Worm (Caenorhabditis elegans) whole organism, late embryonic: ENCODE data around the gene C44B7.11.

Experiments used
- C08G9.2 ChIP-seq: sonication (generic microtip); optimal IDR thresholded peaks from 2 replicates; lab custom pipeline; 2016; ENCODE audit warnings: mild to moderate bottlenecking, missing genetic modification characterization, moderate library complexity, missing compliant biosample characterization
- F13H6.1 ChIP-seq: sonication (generic microtip); optimal IDR thresholded peaks from 2 replicates; lab custom pipeline; 2016; ENCODE audit warnings: missing genetic modification characterization, missing compliant biosample characterization
- K02D7.2 ChIP-seq: sonication (generic microtip); optimal IDR thresholded peaks from 2 replicates; lab custom pipeline; 2017; ENCODE audit warnings: mild to moderate bottlenecking, missing genetic modification characterization, missing compliant biosample characterization
- K09A11.1 ChIP-seq: sonication (generic microtip); optimal IDR thresholded peaks from 2 replicates; lab custom pipeline; 2017; ENCODE audit warnings: antibody characterized with exemption, mild to moderate bottlenecking, missing genetic modification characterization, missing compliant biosample characterization; ENCODE audit not compliant: insufficient read depth
- Y22D7AL.16 ChIP-seq: sonication (generic microtip); optimal IDR thresholded peaks from 2 replicates; lab custom pipeline; 2016; ENCODE audit warnings: missing genetic modification characterization, missing compliant biosample characterization
- ahr-1 ChIP-seq: sonication (generic microtip); optimal IDR thresholded peaks from 2 replicates; lab custom pipeline; 2016; ENCODE audit warnings: missing genetic modification characterization, missing compliant biosample characterization
- ama-1 ChIP-seq: fragments of 150-350 bp; optimal IDR thresholded peaks from 2 replicates; lab custom pipeline; 2014
- ceh-18 ChIP-seq: sonication (generic microtip); optimal IDR thresholded peaks from 2 replicates; lab custom pipeline; 2016; ENCODE audit warnings: missing genetic modification characterization, missing compliant biosample characterization
- ceh-2 ChIP-seq: sonication (generic microtip); optimal IDR thresholded peaks from 2 replicates; lab custom pipeline; 2016; ENCODE audit warnings: missing genotype, missing genetic modification characterization, missing compliant biosample characterization
- ceh-22 ChIP-seq: sonication (generic microtip); optimal IDR thresholded peaks from 2 replicates; lab custom pipeline; 2017; ENCODE audit warnings: missing biosample characterization, missing genetic modification characterization
- ceh-30 ChIP-seq: fragments of 150-350 bp; optimal IDR thresholded peaks from 2 replicates; lab custom pipeline; 2014; ENCODE audit warnings: missing biosample characterization, missing genetic modification characterization
- ceh-31 ChIP-seq: sonication (generic microtip); optimal IDR thresholded peaks from 2 replicates; lab custom pipeline; 2016; ENCODE audit warnings: missing genetic modification characterization, missing compliant biosample characterization
- ceh-34 ChIP-seq: sonication (generic microtip); optimal IDR thresholded peaks from 2 replicates; lab custom pipeline; 2016; ENCODE audit warnings: mild to moderate bottlenecking, missing genetic modification characterization, missing compliant biosample characterization
- ceh-6 ChIP-seq: fragments of 200-800 bp; sonication (Bioruptor generic); optimal IDR thresholded peaks from 2 replicates; lab custom pipeline; 2018; ENCODE audit warnings: mild to moderate bottlenecking, missing genetic modification characterization, missing compliant biosample characterization
- ceh-9 ChIP-seq: sonication (generic microtip); optimal IDR thresholded peaks from 2 replicates; lab custom pipeline; 2016; ENCODE audit warnings: mild to moderate bottlenecking, missing genetic modification characterization, inconsistent platforms, missing compliant biosample characterization
- che-1 ChIP-seq: sonication (generic microtip); optimal IDR thresholded peaks from 2 replicates; lab custom pipeline; 2016; ENCODE audit warnings: mild to moderate bottlenecking, missing genetic modification characterization, missing compliant biosample characterization
- dmd-4 ChIP-seq: sonication (generic microtip); optimal IDR thresholded peaks from 2 replicates; lab custom pipeline; 2016; ENCODE audit warnings: borderline replicate concordance, missing genetic modification characterization, missing compliant biosample characterization
- dve-1 ChIP-seq: sonication (generic microtip); optimal IDR thresholded peaks from 2 replicates; lab custom pipeline; 2017; ENCODE audit warnings: antibody characterized with exemption, mild to moderate bottlenecking, missing genetic modification characterization, missing compliant biosample characterization
- elt-2 ChIP-seq: sonication (generic microtip); optimal IDR thresholded peaks from 2 replicates; lab custom pipeline; 2016; ENCODE audit warnings: missing genetic modification reagents, missing genetic modification characterization, missing compliant biosample characterization
- elt-4 ChIP-seq: sonication (generic microtip); optimal IDR thresholded peaks from 2 replicates; lab custom pipeline; 2016; ENCODE audit warnings: missing genetic modification characterization, missing compliant biosample characterization
- ets-4 ChIP-seq: sonication (generic microtip); optimal IDR thresholded peaks from 2 replicates; lab custom pipeline; 2016; ENCODE audit warnings: missing genetic modification characterization, missing compliant biosample characterization
- eyg-1 ChIP-seq: sonication (generic microtip); optimal IDR thresholded peaks from 2 replicates; lab custom pipeline; 2016; ENCODE audit warnings: missing genotype, missing genetic modification characterization, missing compliant biosample characterization
- fax-1 ChIP-seq: sonication (generic microtip); optimal IDR thresholded peaks from 2 replicates; lab custom pipeline; 2016; ENCODE audit warnings: missing genotype, missing genetic modification characterization, missing compliant biosample characterization
- fkh-6 ChIP-seq: sonication (generic microtip); optimal IDR thresholded peaks from 2 replicates; lab custom pipeline; 2016; ENCODE audit warnings: missing genetic modification characterization, missing compliant biosample characterization
- gmeb-2 ChIP-seq: sonication (generic microtip); optimal IDR thresholded peaks from 2 replicates; lab custom pipeline; 2016; ENCODE audit warnings: missing genetic modification characterization, inconsistent platforms, missing compliant biosample characterization
- hlh-6 ChIP-seq: sonication (generic microtip); optimal IDR thresholded peaks from 2 replicates; lab custom pipeline; 2016; ENCODE audit warnings: missing genotype, missing genetic modification characterization, missing compliant biosample characterization
- madf-2 ChIP-seq: sonication (generic microtip); optimal IDR thresholded peaks from 2 replicates; lab custom pipeline; 2017; ENCODE audit warnings: missing genetic modification characterization, missing compliant biosample characterization
- nhr-11 ChIP-seq: fragments of 150-350 bp; optimal IDR thresholded peaks from 2 replicates; lab custom pipeline; 2014; ENCODE audit warnings: missing biosample characterization, missing genetic modification characterization
- pag-3 ChIP-seq: sonication (generic microtip); optimal IDR thresholded peaks from 2 replicates; lab custom pipeline; 2016; ENCODE audit warnings: missing compliant biosample characterization, missing genetic modification characterization, borderline replicate concordance
- pha-2 ChIP-seq: sonication (generic microtip); optimal IDR thresholded peaks from 2 replicates; lab custom pipeline; 2017; ENCODE audit warnings: mild to moderate bottlenecking, missing genetic modification characterization, missing compliant biosample characterization
- pqm-1 ChIP-seq: sonication (generic microtip); optimal IDR thresholded peaks from 2 replicates; lab custom pipeline; 2016; ENCODE audit warnings: missing genetic modification characterization, missing compliant biosample characterization
- syd-9 ChIP-seq: sonication (generic microtip); optimal IDR thresholded peaks from 2 replicates; lab custom pipeline; 2016; ENCODE audit warnings: mild to moderate bottlenecking, missing genetic modification characterization, moderate library complexity, missing compliant biosample characterization
- tbx-2 ChIP-seq: sonication (generic microtip); optimal IDR thresholded peaks from 2 replicates; lab custom pipeline; 2016; ENCODE audit warnings: missing genetic modification characterization, missing compliant biosample characterization
- tbx-7 ChIP-seq: sonication (generic microtip); optimal IDR thresholded peaks from 2 replicates; lab custom pipeline; 2016; ENCODE audit warnings: missing genotype, missing genetic modification characterization, missing compliant biosample characterization
- ttx-3 ChIP-seq: sonication (generic microtip); optimal IDR thresholded peaks from 2 replicates; lab custom pipeline; 2016; ENCODE audit warnings: missing genetic modification reagents, missing genetic modification characterization, missing compliant biosample characterization
- unc-3 ChIP-seq, 2 experiments: fragments of 200-800 bp in 1 of 2; sonication (Bioruptor generic) in 1 of 2; sonication (generic microtip) in 1 of 2; conservative IDR thresholded peaks in 1 of 2; optimal IDR thresholded peaks in 1 of 2; 2 replicates each; pipeline versions ENCODE4 v1.3.6 to Lab custom; 2016 to 2022; ENCODE audit warnings: missing compliant biosample characterization in 2 of 2, missing genetic modification characterization in 2 of 2, missing genetic modification reagents in 1 of 2
- unc-42 ChIP-seq: sonication (generic microtip); optimal IDR thresholded peaks from 2 replicates; lab custom pipeline; 2016; ENCODE audit warnings: missing genotype, missing genetic modification characterization, missing compliant biosample characterization
- unc-86 ChIP-seq: sonication (generic microtip); optimal IDR thresholded peaks from 2 replicates; lab custom pipeline; 2016; ENCODE audit warnings: missing genetic modification characterization, missing compliant biosample characterization
- ztf-16 ChIP-seq: sonication (generic microtip); optimal IDR thresholded peaks from 2 replicates; lab custom pipeline; 2017; ENCODE audit warnings: missing genetic modification characterization, missing compliant biosample characterization

C44B7.11 gene

DNA sequence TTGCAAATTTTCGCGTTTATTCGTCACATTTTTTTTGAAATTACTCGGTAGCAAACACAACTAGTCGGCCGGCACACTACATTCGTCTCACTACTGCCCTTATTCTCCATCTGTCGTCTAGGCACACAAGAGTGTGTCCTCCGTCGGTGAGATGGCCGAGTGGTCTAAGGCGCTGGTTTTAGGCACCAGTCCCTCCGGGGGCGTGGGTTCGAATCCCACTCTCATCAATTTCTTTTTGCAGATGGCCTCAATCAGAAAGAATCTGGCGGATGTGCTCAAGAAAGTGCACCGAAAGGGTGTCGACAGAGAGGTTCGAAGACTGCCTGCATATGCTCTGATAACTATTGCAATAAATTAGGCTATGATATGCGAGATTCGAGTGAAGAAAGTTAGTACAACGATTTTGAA, 44.3 kb downstream of the C44B7.11 start (continued):
- TF ChIP-seq fkh-6 (tag; lab: Kevin White, UChicago) = peak; percentile 80
- TF ChIP-seq tbx-7 (tag; lab: Kevin White, UChicago) = peak; percentile 62
- peak; percentile 41 for TF ChIP-seq unc-42
- TF ChIP-seq fax-1 = peak; percentile 68
- peak; percentile 42 for TF ChIP-seq ceh-2 (tag; lab: Kevin White, UChicago)
- TF ChIP-seq ceh-31 (tag; lab: Kevin White, UChicago) = peak; percentile 73
- peak; percentile 66 for TF ChIP-seq C08G9.2
- no peak for TF ChIP-seq ceh-30 (tag; lab: Kevin White, UChicago)
- peak; percentile 83 for TF ChIP-seq tbx-2 (tag; lab: Kevin White, UChicago)
- peak; percentile 76 for TF ChIP-seq madf-2 (tag; lab: Kevin White, UChicago)
- TF ChIP-seq elt-4 (tag; lab: Kevin White, UChicago) = no peak
- TF ChIP-seq K09A11.1 (tag; lab: Kevin White, UChicago) = peak; percentile 50
- peak; percentile 72 for TF ChIP-seq ceh-18
- TF ChIP-seq eyg-1 (tag; lab: Kevin White, UChicago) = peak; percentile 77
- TF ChIP-seq ceh-22 (tag; lab: Kevin White, UChicago) = no peak
- peak; percentile 85 for TF ChIP-seq ttx-3 (tag; lab: Kevin White, UChicago)
- no peak for TF ChIP-seq pag-3 (tag; lab: Kevin White, UChicago)

ce11 chrII:6851938-6852337, 45.4 kb downstream of the C44B7.11 start, which contains the start of gene C04A2.15:
Gene C04A2.15 (plus strand): TSS chrII:6852236.
- no peak for TF ChIP-seq hlh-6
- no peak for TF ChIP-seq ceh-6
- no peak for TF ChIP-seq unc-86 (tag; lab: Kevin White, UChicago)
- no peak for TF ChIP-seq gmeb-2 (tag; lab: Kevin White, UChicago)
- TF ChIP-seq pha-2 (tag; lab: Kevin White, UChicago) = no peak
- no peak for TF ChIP-seq ceh-9 (tag; lab: Kevin White, UChicago)
- TF ChIP-seq ztf-16 (tag; lab: Kevin White, UChicago) = no peak
- no peak for TF ChIP-seq dve-1 (tag; lab: Kevin White, UChicago)
- TF ChIP-seq K02D7.2 (tag; lab: Kevin White, UChicago) = no peak
- no peak for TF ChIP-seq Y22D7AL.16 (tag; lab: Kevin White, UChicago)
- no peak for TF ChIP-seq dmd-4 (tag; lab: Kevin White, UChicago)
- no peak for TF ChIP-seq F13H6.1 (tag; lab: Kevin White, UChicago)
- TF ChIP-seq pqm-1 = no peak
- TF ChIP-seq tbx-2 (tag; lab: Kevin White, UChicago) = no peak
- TF ChIP-seq ets-4 (tag; lab: Kevin White, UChicago) = no peak

- TF ChIP-seq ceh-34 (no peak), ceh-2 (tag; lab: Kevin White, UChicago) (no peak), nhr-11 (tag; lab: Kevin White, UChicago) (no peak), ceh-6 (no peak), ceh-9 (tag; lab: Kevin White, UChicago) (no peak), pha-2 (tag; lab: Kevin White, UChicago) (no peak), che-1 (tag; lab: Kevin White, UChicago) (no peak), ceh-22 (tag; lab: Kevin White, UChicago) (no peak), ama-1 (lab: Kevin White, UChicago) (no peak), eyg-1 (tag; lab: Kevin White, UChicago) (no peak), Y22D7AL.16 (tag; lab: Kevin White, UChicago) (no peak), unc-3 (GFP tag; conservative IDR thresholded peaks at IDR 0.05; lab: Robert Waterston, UW) (no peak), unc-3 (tag; optimal IDR thresholded peaks at IDR 0.05; lab: Kevin White, UChicago) (no peak), syd-9 (tag; lab: Kevin White, UChicago) (no peak), ahr-1 (no peak), elt-2 (tag; lab: Kevin White, UChicago) (no peak)
- TF ChIP-seq, all 69 proteins: peak for 0
These were observed 48.0 kb downstream of the C44B7.11 start for ce11 chrII:6849308-6849707.
